Fruit fly (Drosophila melanogaster): Measurements from ENCODE around the gene CG11425.

CG11425 gene

dm6 chr3L:22505118-22505517, 30.5 kb downstream of the CG11425 start, which contains the start of gene CG43329:
Gene CG43329 (minus strand): TSS chr3L:22505218.
- no peak for TF ChIP-seq CG11617 (GFP tag; optimal IDR thresholded peaks at IDR 0.05)
- no peak for TF ChIP-seq cnc (optimal IDR thresholded peaks at IDR 0.05)
- no peak for TF ChIP-seq kay (GFP tag; ENCODE audit: borderline replicate concordance)
- no peak for TF ChIP-seq CG7101 (tag; optimal IDR thresholded peaks at IDR 0.05)
- TF ChIP-seq CG33017 (tag; optimal IDR thresholded peaks at IDR 0.05), result no peak
- TF ChIP-seq Clk (GFP tag; optimal IDR thresholded peaks at IDR 0.05), result no peak
- no peak for TF ChIP-seq tj (GFP tag; optimal IDR thresholded peaks at IDR 0.05)
- no peak for TF ChIP-seq ovo (GFP tag; optimal IDR thresholded peaks at IDR 0.05)
- TF ChIP-seq CG14711 (tag; optimal IDR thresholded peaks at IDR 0.05), result no peak
- TF ChIP-seq CG1620 (GFP tag; optimal IDR thresholded peaks at IDR 0.05), result no peak
- no peak for TF ChIP-seq Hr96 (GFP tag; optimal IDR thresholded peaks at IDR 0.05)
- no peak for TF ChIP-seq bab1 (GFP tag; optimal IDR thresholded peaks at IDR 0.05)
- TF ChIP-seq pad (GFP tag; optimal IDR thresholded peaks at IDR 0.05), result no peak
- no peak for TF ChIP-seq cic (GFP tag; optimal IDR thresholded peaks at IDR 0.05)
- no peak for TF ChIP-seq Mnt (GFP tag; optimal IDR thresholded peaks at IDR 0.05)
- no peak for TF ChIP-seq CG12768 (GFP tag; optimal IDR thresholded peaks at IDR 0.05)
- TF ChIP-seq CG5204 (GFP tag; optimal IDR thresholded peaks at IDR 0.05), result no peak

- TF ChIP-seq CG33017 (tag; optimal IDR thresholded peaks at IDR 0.05) (no peak), tj (GFP tag; optimal IDR thresholded peaks at IDR 0.05) (no peak), CG5204 (GFP tag; optimal IDR thresholded peaks at IDR 0.05) (no peak), CG11617 (GFP tag; optimal IDR thresholded peaks at IDR 0.05) (no peak), CG7045 (GFP tag; optimal IDR thresholded peaks at IDR 0.05) (no peak), Hr96 (GFP tag; optimal IDR thresholded peaks at IDR 0.05) (no peak), toe (GFP tag; optimal IDR thresholded peaks at IDR 0.05) (no peak)
These were observed 45.4 kb downstream of the CG11425 start for dm6 chr3L:22520017-22520416.
